In the genomic region with DNA sequence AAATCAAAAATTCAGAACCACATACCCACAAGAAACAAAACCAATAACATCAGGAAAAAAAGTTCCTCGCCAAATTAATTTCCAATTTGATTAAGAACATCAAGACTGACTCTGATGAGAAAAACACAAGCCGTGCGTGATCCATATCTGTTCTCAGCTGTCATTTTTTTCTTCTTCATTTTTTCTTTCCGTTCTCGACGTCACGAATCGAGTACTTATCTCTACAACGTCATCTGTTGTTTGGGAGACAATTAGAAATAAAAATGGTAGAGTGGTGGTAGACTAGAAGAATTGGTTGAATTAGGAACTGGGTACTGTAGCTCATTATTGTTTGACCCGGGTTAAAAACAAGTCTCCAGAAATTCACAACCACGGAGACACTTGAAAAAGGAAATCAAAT, we compare ENCODE assay signal across 1 worm cellular context.
TF ChIP-seq lines count a peak whose summit lies in the region.

No protein-coding gene starts in this region.

TF ChIP-seq in whole organism, L1 larva, 84 proteins besides CTCF, POLR2A, EP300 and RAD21 (continued from another document):
- TF ChIP-seq nhr-85 (tag; lab: Kevin White, UChicago): peak; percentile 93
- no peak for TF ChIP-seq egl-27 (tag; optimal IDR thresholded peaks at IDR 0.05; lab: Kevin White, UChicago)
- TF ChIP-seq jun-1 (tag; optimal IDR thresholded peaks at IDR 0.05; lab: Kevin White, UChicago): no peak
- TF ChIP-seq efl-1 (optimal IDR thresholded peaks at IDR 0.05; lab: Kevin White, UChicago): no peak
- no peak for TF ChIP-seq efl-1 (GFP tag; optimal IDR thresholded peaks at IDR 0.05 in 1 of 2; lab: Kevin White, UChicago)
- no peak for TF ChIP-seq vab-15 (tag; optimal IDR thresholded peaks at IDR 0.05; lab: Kevin White, UChicago)
- TF ChIP-seq nhr-28 (tag; optimal IDR thresholded peaks at IDR 0.05; lab: Kevin White, UChicago): no peak
- no peak for TF ChIP-seq hlh-4 (tag; optimal IDR thresholded peaks at IDR 0.05; lab: Kevin White, UChicago)
- no peak for TF ChIP-seq aha-1 (tag; optimal IDR thresholded peaks at IDR 0.05; lab: Kevin White, UChicago)
- no peak for TF ChIP-seq mdl-1 (tag; optimal IDR thresholded peaks at IDR 0.05; lab: Kevin White, UChicago)
- TF ChIP-seq ces-1 (GFP tag; optimal IDR thresholded peaks at IDR 0.05; lab: Kevin White, UChicago): no peak
- TF ChIP-seq ceh-88 (GFP tag; IDR thresholded peaks at IDR 0.05; lab: Robert Waterston, UW): no peak
- TF ChIP-seq F16B12.6 (tag; optimal IDR thresholded peaks at IDR 0.05; lab: Kevin White, UChicago): no peak
- TF ChIP-seq tlp-1 (tag; optimal IDR thresholded peaks at IDR 0.05; lab: Kevin White, UChicago): no peak
- no peak for TF ChIP-seq nhr-237 (tag; optimal IDR thresholded peaks at IDR 0.05; lab: Kevin White, UChicago)
- no peak for TF ChIP-seq egl-13 (tag; optimal IDR thresholded peaks at IDR 0.05; lab: Kevin White, UChicago)
- TF ChIP-seq nhr-20 (tag; optimal IDR thresholded peaks at IDR 0.05; lab: Kevin White, UChicago): peak; percentile 48
- no peak for TF ChIP-seq nhr-90 (tag; optimal IDR thresholded peaks at IDR 0.05; lab: Kevin White, UChicago; ENCODE audit: poor library complexity)
